Worm (Caenorhabditis elegans): ENCODE results near the gene F09C6.12.
A peak's percentile ranks its signal among the peaks of the same experiment; 100 is the strongest.

F09C6.12 gene

ce11 chrV:16919675-16920074 lies 37.0 kb downstream of the F09C6.12 start (continued):
- no peak for TF ChIP-seq atf-7 (tag; optimal IDR thresholded peaks at IDR 0.05)
- no peak for TF ChIP-seq nhr-80 (tag; optimal IDR thresholded peaks at IDR 0.05)
- TF ChIP-seq mxl-1 (tag; optimal IDR thresholded peaks at IDR 0.05) = peak; percentile 6
- no peak for TF ChIP-seq Y79H2A.3 (GFP tag; conservative IDR thresholded peaks at IDR 0.05)
- no peak for TF ChIP-seq snpc-3.4 (tag; optimal IDR thresholded peaks at IDR 0.05)
- TF ChIP-seq die-1 (tag; optimal IDR thresholded peaks at IDR 0.05) = peak; percentile 21
- no peak for TF ChIP-seq nhr-90 (tag; optimal IDR thresholded peaks at IDR 0.05)
- no peak for TF ChIP-seq ccch-3 (GFP tag; optimal IDR thresholded peaks at IDR 0.05)
- peak; percentile 9 for TF ChIP-seq zim-3 (tag; optimal IDR thresholded peaks at IDR 0.05)
- TF ChIP-seq unc-130 (GFP tag; optimal IDR thresholded peaks at IDR 0.05) = no peak
- no peak for TF ChIP-seq F37B4.10 (GFP tag; IDR thresholded peaks at IDR 0.05)
- TF ChIP-seq F10E7.11 (tag; optimal IDR thresholded peaks at IDR 0.05) = no peak
- peak; percentile 67 for TF ChIP-seq F49E8.2 (tag; optimal IDR thresholded peaks at IDR 0.05; ENCODE audit: insufficient read depth)
- TF ChIP-seq Y95B8A.8 (GFP tag; IDR thresholded peaks at IDR 0.05) = peak; percentile 64; the same call in 1 of the 2 replicates
- TF ChIP-seq F55B11.4 (tag; optimal IDR thresholded peaks at IDR 0.05; ENCODE audit: borderline replicate concordance, insufficient read depth) = no peak
- TF ChIP-seq T26A5.8 (tag; optimal IDR thresholded peaks at IDR 0.05) = no peak
- TF ChIP-seq lsl-1 (GFP tag; optimal IDR thresholded peaks at IDR 0.05) = no peak
- 0 out of 2 replicates have a peak, but pooled peaks have one; percentile 12 for TF ChIP-seq pbrm-1 (GFP tag; IDR thresholded peaks at IDR 0.05)
- TF ChIP-seq ceh-79 (tag; optimal IDR thresholded peaks at IDR 0.05) = no peak
- no peak for TF ChIP-seq sptf-2 (GFP tag; optimal IDR thresholded peaks at IDR 0.05)
- TF ChIP-seq F39B2.1 (GFP tag; IDR thresholded peaks at IDR 0.05) = 0 out of 2 replicates have a peak, but pooled peaks have one; percentile 36
- TF ChIP-seq lin-54 (GFP tag; optimal IDR thresholded peaks at IDR 0.05) = no peak
- no peak for TF ChIP-seq sdz-38 (tag; optimal IDR thresholded peaks at IDR 0.05)
- no peak for TF ChIP-seq lin-35 (GFP tag; optimal IDR thresholded peaks at IDR 0.05)
- no peak for TF ChIP-seq snpc-1.1 (tag; optimal IDR thresholded peaks at IDR 0.05; ENCODE audit: insufficient read depth)
- no peak for TF ChIP-seq F57A8.1 (GFP tag; optimal IDR thresholded peaks at IDR 0.05)
- TF ChIP-seq nfya-1 (tag; optimal IDR thresholded peaks at IDR 0.05; ENCODE audit: borderline replicate concordance, insufficient read depth) = no peak
- no peak for TF ChIP-seq lag-1 (GFP tag; IDR thresholded peaks at IDR 0.05)
- no peak for TF ChIP-seq ztf-6 (GFP tag; IDR thresholded peaks at IDR 0.05)
- TF ChIP-seq attf-5 (GFP tag; optimal IDR thresholded peaks at IDR 0.05) = no peak
- no peak for TF ChIP-seq pha-4 (tag; optimal IDR thresholded peaks at IDR 0.05)
- no peak for TF ChIP-seq ztf-3 (GFP tag; optimal IDR thresholded peaks at IDR 0.05)
- peak; percentile 28 for TF ChIP-seq tlf-1 (GFP tag; optimal IDR thresholded peaks at IDR 0.05)
- TF ChIP-seq unc-62 (GFP tag; optimal IDR thresholded peaks at IDR 0.05) = no peak
- peak; percentile 9 for TF ChIP-seq efl-1 (GFP tag; optimal IDR thresholded peaks at IDR 0.05)
- TF ChIP-seq mes-4 (tag; optimal IDR thresholded peaks at IDR 0.05) = no peak
- no peak for TF ChIP-seq nfya-2 (GFP tag; IDR thresholded peaks at IDR 0.05)
- TF ChIP-seq lin-26 (GFP tag; IDR thresholded peaks at IDR 0.05) = 0 out of 2 replicates have a peak, but pooled peaks have one; percentile 32
- TF ChIP-seq bed-2 (GFP tag; IDR thresholded peaks at IDR 0.05) = no peak
- no peak for TF ChIP-seq fkh-3 (tag; optimal IDR thresholded peaks at IDR 0.05)
- no peak for TF ChIP-seq aptf-2 (GFP tag; conservative IDR thresholded peaks at IDR 0.05)
- TF ChIP-seq ama-1 (optimal IDR thresholded peaks at IDR 0.05) = no peak
- no peak for TF ChIP-seq ama-1 (GFP tag; optimal IDR thresholded peaks at IDR 0.05)
- TF ChIP-seq ekl-4 (GFP tag; IDR thresholded peaks at IDR 0.05) = peak; percentile 65
- no peak for TF ChIP-seq ceh-40 (GFP tag; IDR thresholded peaks at IDR 0.05)
- 0 out of 2 replicates have a peak, but pooled peaks have one; percentile 45 for TF ChIP-seq B0336.3 (GFP tag; IDR thresholded peaks at IDR 0.05)
- no peak for TF ChIP-seq F33H1.4 (GFP tag; IDR thresholded peaks at IDR 0.05)
- TF ChIP-seq akir-1 (GFP tag; optimal IDR thresholded peaks at IDR 0.05) = no peak
- no peak for TF ChIP-seq madf-10 (tag; optimal IDR thresholded peaks at IDR 0.05)
- TF ChIP-seq dpl-1 (GFP tag; optimal IDR thresholded peaks at IDR 0.05) = no peak
